Worm (Caenorhabditis elegans): ENCODE data around the gene R107.2.
A peak's percentile ranks its signal among the peaks of the same experiment; 100 is the strongest.

Gene R107.2

ce11 chrIII:9053740-9054252, 8.1 kb upstream of the R107.2 start, which contains the start of gene R107.5 (continued):
- TF ChIP-seq mxl-3 (GFP tag; optimal IDR thresholded peaks at IDR 0.05) = peak; percentile 97
- TF ChIP-seq aly-2 (tag; optimal IDR thresholded peaks at IDR 0.05) = no peak
- peak; percentile 74 for TF ChIP-seq nhr-77 (tag; optimal IDR thresholded peaks at IDR 0.05)
- TF ChIP-seq Y75B8A.6 (GFP tag; IDR thresholded peaks at IDR 0.05) = peak; percentile 92
- no peak for TF ChIP-seq pqm-1 (tag; optimal IDR thresholded peaks at IDR 0.05)
- TF ChIP-seq egl-27 (tag; optimal IDR thresholded peaks at IDR 0.05) = no peak
- peak; percentile 93 for TF ChIP-seq nhr-11 (tag; optimal IDR thresholded peaks at IDR 0.05)
- 0 out of 2 replicates have a peak, but pooled peaks have one; percentile 53 for TF ChIP-seq ZK337.2 (GFP tag; IDR thresholded peaks at IDR 0.05)
- peak; percentile 90 for TF ChIP-seq mep-1 (tag; optimal IDR thresholded peaks at IDR 0.05)
- TF ChIP-seq nhr-25 (tag; optimal IDR thresholded peaks at IDR 0.05; ENCODE audit: borderline replicate concordance, insufficient read depth) = peak; percentile 88
- TF ChIP-seq attf-4 (tag; optimal IDR thresholded peaks at IDR 0.05) = no peak
- peak; percentile 99 for TF ChIP-seq ceh-20 (GFP tag; IDR thresholded peaks at IDR 0.05)
- no peak for TF ChIP-seq lir-3 (tag; optimal IDR thresholded peaks at IDR 0.05)
- peak; percentile 48 for TF ChIP-seq ama-1 (optimal IDR thresholded peaks at IDR 0.05)
- 0 out of 2 replicates have a peak, but pooled peaks have one; percentile 38 for TF ChIP-seq tag-97 (GFP tag; IDR thresholded peaks at IDR 0.05)
- TF ChIP-seq dmd-9 (GFP tag; IDR thresholded peaks at IDR 0.05) = peak; percentile 77; the same call in 1 of the 2 replicates
- TF ChIP-seq fkh-10 (GFP tag; optimal IDR thresholded peaks at IDR 0.05) = no peak
- peak in 1 of 2 experiments; percentile 84 for TF ChIP-seq unc-62 (GFP tag; optimal IDR thresholded peaks at IDR 0.05 in 1 of 2)
- TF ChIP-seq unc-62 (tag; optimal IDR thresholded peaks at IDR 0.05) = peak; percentile 12
- peak; percentile 94 for TF ChIP-seq dve-1 (tag; optimal IDR thresholded peaks at IDR 0.05; ENCODE audit: insufficient read depth)
- peak; percentile 57 for TF ChIP-seq duxl-1 (tag; optimal IDR thresholded peaks at IDR 0.05; ENCODE audit: poor library complexity)
- TF ChIP-seq arid-1 (GFP tag; conservative IDR thresholded peaks at IDR 0.05) = peak; percentile 91
- no peak for TF ChIP-seq ceh-28 (tag; optimal IDR thresholded peaks at IDR 0.05)
- no peak for TF ChIP-seq lin-39 (tag; optimal IDR thresholded peaks at IDR 0.05)
- TF ChIP-seq madf-9 (GFP tag; conservative IDR thresholded peaks at IDR 0.05) = peak; percentile 93
- peak; percentile 81 for TF ChIP-seq nhr-41 (GFP tag; IDR thresholded peaks at IDR 0.05)
- peak; percentile 67; the same call in 1 of the 2 replicates for TF ChIP-seq lim-7 (GFP tag; IDR thresholded peaks at IDR 0.05)
- peak; percentile 92 for TF ChIP-seq php-3 (GFP tag; IDR thresholded peaks at IDR 0.05)
- peak; percentile 54 to 93 for TF ChIP-seq daf-16 (GFP tag; optimal IDR thresholded peaks at IDR 0.05)
- TF ChIP-seq daf-16 (tag; optimal IDR thresholded peaks at IDR 0.05) = peak; percentile 41
- TF ChIP-seq daf-19 (GFP tag; conservative IDR thresholded peaks at IDR 0.05) = peak; percentile 90
- peak; percentile 87 for TF ChIP-seq D1046.2 (GFP tag; IDR thresholded peaks at IDR 0.05)
- peak; percentile 72 for TF ChIP-seq zfp-2 (tag; optimal IDR thresholded peaks at IDR 0.05)
- TF ChIP-seq Y105C5A.15 (GFP tag; IDR thresholded peaks at IDR 0.05) = 0 out of 2 replicates have a peak, but pooled peaks have one; percentile 66
- TF ChIP-seq dmd-6 (GFP tag; IDR thresholded peaks at IDR 0.05) = peak; percentile 96
- TF ChIP-seq F26F4.8 (GFP tag; conservative IDR thresholded peaks at IDR 0.05) = no peak
- TF ChIP-seq zag-1 (tag; optimal IDR thresholded peaks at IDR 0.05) = no peak
- peak; percentile 75 for TF ChIP-seq nhr-28 (tag; optimal IDR thresholded peaks at IDR 0.05)
- TF ChIP-seq dmd-8 (GFP tag; IDR thresholded peaks at IDR 0.05) = 0 out of 2 replicates have a peak, but pooled peaks have one; percentile 24
- TF ChIP-seq nhr-48 (tag; optimal IDR thresholded peaks at IDR 0.05) = peak; percentile 94
- no peak for TF ChIP-seq snpc-4 (tag; optimal IDR thresholded peaks at IDR 0.05)
- TF ChIP-seq hlh-11 (tag; optimal IDR thresholded peaks at IDR 0.05) = peak; percentile 99
- peak; percentile 89; the same call in 1 of the 2 replicates for TF ChIP-seq nhr-42 (GFP tag; IDR thresholded peaks at IDR 0.05)
- TF ChIP-seq ZK546.5 (tag; optimal IDR thresholded peaks at IDR 0.05) = no peak
- peak; percentile 97 for TF ChIP-seq zfp-3 (GFP tag; conservative IDR thresholded peaks at IDR 0.05)
- TF ChIP-seq saeg-2 (GFP tag; IDR thresholded peaks at IDR 0.05) = peak; percentile 90
- peak; percentile 92 for TF ChIP-seq lin-1 (GFP tag; IDR thresholded peaks at IDR 0.05)
- no peak for TF ChIP-seq R02D3.7 (tag; optimal IDR thresholded peaks at IDR 0.05)
- TF ChIP-seq lin-29 (GFP tag; IDR thresholded peaks at IDR 0.05) = peak; percentile 93
- TF ChIP-seq Y5F2A.4 (GFP tag; optimal IDR thresholded peaks at IDR 0.05) = peak; percentile 88
- peak; percentile 56; the same call in 1 of the 2 replicates for TF ChIP-seq mxl-2 (GFP tag; conservative IDR thresholded peaks at IDR 0.05)
